Fruit fly (Drosophila melanogaster) whole organism, embryonic: ENCODE results near the gene spidey.

ENCODE experiments used
- Abd-B ChIP-seq: fragments of 200-800 bp; sonication (Bioruptor generic); optimal IDR thresholded peaks from 2 replicates; lab custom pipeline; 2018; ENCODE audit warnings: missing biosample characterization, mild to moderate bottlenecking, missing genetic modification characterization, moderate library complexity
- CG10366 ChIP-seq: fragments of 200-800 bp; sonication (Bioruptor generic); IDR thresholded peaks from 2 replicates; pipeline ENCODE4 v1.3.6; 2022; ENCODE audit warnings: missing biosample characterization, missing genetic modification characterization
- CG12104 ChIP-seq: fragments of 200-800 bp; sonication (Bioruptor generic); optimal IDR thresholded peaks from 3 replicates; lab custom pipeline; 2016; ENCODE audit warnings: missing biosample characterization, missing genetic modification characterization
- CG12219 ChIP-seq: fragments of 200-800 bp; sonication (Bioruptor generic); optimal IDR thresholded peaks from 3 replicates; lab custom pipeline; 2018; ENCODE audit warnings: missing biosample characterization, mild to moderate bottlenecking, missing genetic modification characterization
- CG13123 ChIP-seq: fragments of 200-800 bp; sonication (Bioruptor generic); optimal IDR thresholded peaks from 2 replicates; lab custom pipeline; 2016; ENCODE audit warnings: missing biosample characterization, missing genetic modification characterization
- CG13296 ChIP-seq: fragments of 200-800 bp; sonication (Bioruptor generic); optimal IDR thresholded peaks from 3 replicates; lab custom pipeline; 2018; ENCODE audit warnings: missing biosample characterization, mild to moderate bottlenecking, missing genetic modification characterization
- CG15696 ChIP-seq: fragments of 200-800 bp; sonication (Bioruptor generic); optimal IDR thresholded peaks from 2 replicates; lab custom pipeline; 2019; ENCODE audit warnings: missing biosample characterization, mild to moderate bottlenecking, missing genetic modification characterization, moderate library complexity
- CG16863 ChIP-seq: fragments of 200-800 bp; sonication (Bioruptor generic); optimal IDR thresholded peaks from 3 replicates; lab custom pipeline; 2016; ENCODE audit warnings: missing biosample characterization, missing genetic modification characterization
- CG17568 ChIP-seq: fragments of 200-800 bp; sonication (Bioruptor generic); optimal IDR thresholded peaks from 2 replicates; lab custom pipeline; 2018; ENCODE audit warnings: missing biosample characterization, mild to moderate bottlenecking, missing genetic modification characterization, moderate library complexity
- CG17612 ChIP-seq: fragments of 200-800 bp; sonication (Bioruptor generic); IDR thresholded peaks from 2 replicates; pipeline ENCODE4 v1.3.6; 2022; ENCODE audit warnings: missing biosample characterization, missing genetic modification characterization
- CG17829 ChIP-seq: fragments of 200-800 bp; optimal IDR thresholded peaks from 2 replicates; lab custom pipeline; 2019; ENCODE audit warnings: missing biosample characterization, mild to moderate bottlenecking, missing genetic modification characterization, moderate library complexity
- CG31388 ChIP-seq: fragments of 200-800 bp; sonication (Bioruptor generic); optimal IDR thresholded peaks from 2 replicates; lab custom pipeline; 2016; ENCODE audit warnings: missing biosample characterization, missing genetic modification characterization
- CG31441 ChIP-seq: fragments of 200-800 bp; sonication (Bioruptor generic); IDR thresholded peaks from 2 replicates; pipeline ENCODE4 v1.3.6; 2022; ENCODE audit warnings: missing biosample characterization, missing genetic modification characterization
- CG32772 ChIP-seq: fragments of 200-800 bp; sonication (Bioruptor generic); IDR thresholded peaks from 2 replicates; pipeline ENCODE4 v1.3.6; 2022; ENCODE audit warnings: missing biosample characterization, missing genetic modification characterization
- CG3726 ChIP-seq: fragments of 200-800 bp; sonication (Bioruptor generic); IDR thresholded peaks from 3 replicates; pipeline ENCODE4, ENCODE4 v1.3.6; 2022; ENCODE audit warnings: missing biosample characterization, missing genetic modification characterization
- CG4707 ChIP-seq: fragments of 200-800 bp; sonication (Bioruptor generic); optimal IDR thresholded peaks from 2 replicates; lab custom pipeline; 2018; ENCODE audit warnings: missing biosample characterization, mild to moderate bottlenecking, missing genetic modification characterization, moderate library complexity
- CG4820 ChIP-seq: fragments of 200-800 bp; sonication (Bioruptor generic); optimal IDR thresholded peaks from 3 replicates; lab custom pipeline; 2016; ENCODE audit warnings: missing biosample characterization, missing genetic modification characterization
- CG7372 ChIP-seq: fragments of 200-800 bp; sonication (Bioruptor generic); IDR thresholded peaks from 2 replicates; pipeline ENCODE4 v1.3.6; 2022; ENCODE audit warnings: missing biosample characterization, missing genetic modification characterization
- CG8478 ChIP-seq: fragments of >200 bp; optimal IDR thresholded peaks from 2 replicates; lab custom pipeline; 2018
- CG8765 ChIP-seq: fragments of 200-800 bp; sonication (Bioruptor generic); IDR thresholded peaks from 2 replicates; pipeline ENCODE4 v1.3.6; 2022; ENCODE audit warnings: missing biosample characterization, missing genetic modification characterization
- CG9215 ChIP-seq: fragments of 200-800 bp; sonication (Bioruptor generic); IDR thresholded peaks from 2 replicates; pipeline ENCODE4 v1.3.6; 2022; ENCODE audit warnings: missing biosample characterization, missing genetic modification characterization
- CG9609 ChIP-seq: fragments of 200-800 bp; sonication (Bioruptor generic); optimal IDR thresholded peaks from 3 replicates; lab custom pipeline; 2016; ENCODE audit warnings: missing biosample characterization, missing genetic modification characterization
- Eip74EF ChIP-seq, 2 experiments: fragments of 200-800 bp in 1 of 2; fragments of >200 bp in 1 of 2; sonication (Bioruptor generic) in 1 of 2; optimal IDR thresholded peaks; 2 replicates each; lab custom pipeline; 2017 to 2019; ENCODE audit warnings: missing biosample characterization in 2 of 2, missing genetic modification characterization in 2 of 2, mild to moderate bottlenecking in 1 of 2, moderate library complexity in 1 of 2
- Fer2 ChIP-seq: fragments of 200-800 bp; sonication (Bioruptor generic); optimal IDR thresholded peaks from 2 replicates; lab custom pipeline; 2018; ENCODE audit warnings: missing biosample characterization, mild to moderate bottlenecking, missing genetic modification characterization, moderate library complexity
- Hr51 ChIP-seq, 2 experiments: fragments of 200-800 bp; sonication (Bioruptor generic); optimal IDR thresholded peaks; 2 replicates in 1 of 2; 3 replicates in 1 of 2; lab custom pipeline; 2016 to 2018; ENCODE audit warnings: missing biosample characterization in 2 of 2, missing genetic modification characterization in 2 of 2, mild to moderate bottlenecking in 1 of 2, moderate library complexity in 1 of 2
- Max ChIP-seq: fragments of 200-800 bp; sonication (Bioruptor generic); optimal IDR thresholded peaks from 2 replicates; lab custom pipeline; 2016; ENCODE audit warnings: missing biosample characterization, mild to moderate bottlenecking, missing genetic modification characterization
- bigmax ChIP-seq: fragments of 200-800 bp; sonication (Bioruptor generic); optimal IDR thresholded peaks from 2 replicates; lab custom pipeline; 2018; ENCODE audit warnings: missing biosample characterization, mild to moderate bottlenecking, missing genetic modification characterization
- chif ChIP-seq, 2 experiments: fragments of 200-800 bp; sonication (Bioruptor generic); optimal IDR thresholded peaks; 3 replicates each; lab custom pipeline; 2016; ENCODE audit warnings: missing biosample characterization in 2 of 2, missing genetic modification characterization in 2 of 2
- crol ChIP-seq: fragments of 200-800 bp; sonication (Bioruptor generic); IDR thresholded peaks from 2 replicates; pipeline ENCODE4 v1.3.6; 2022; ENCODE audit warnings: missing biosample characterization, missing genetic modification characterization
- crp ChIP-seq, 2 experiments: fragments of 200-800 bp; sonication (Bioruptor generic); optimal IDR thresholded peaks; 2 replicates in 1 of 2; 3 replicates in 1 of 2; lab custom pipeline; 2017; ENCODE audit warnings: missing biosample characterization in 2 of 2, missing genetic modification characterization in 2 of 2, mild to moderate bottlenecking in 1 of 2, moderate library complexity in 1 of 2
- disco-r ChIP-seq: fragments of 200-800 bp; sonication (Bioruptor generic); optimal IDR thresholded peaks from 2 replicates; lab custom pipeline; 2016; ENCODE audit warnings: missing biosample characterization, missing genetic modification characterization
- dmrt11E ChIP-seq: fragments of 200-800 bp; sonication (Bioruptor generic); optimal IDR thresholded peaks from 3 replicates; lab custom pipeline; 2018; ENCODE audit warnings: missing biosample characterization, mild to moderate bottlenecking, missing genetic modification characterization, moderate library complexity
- ewg ChIP-seq: fragments of 200-800 bp; sonication (Bioruptor generic); optimal IDR thresholded peaks from 3 replicates; lab custom pipeline; 2017; ENCODE audit warnings: mild to moderate bottlenecking, missing biosample characterization, missing genetic modification reagents, missing genetic modification characterization
- eyg ChIP-seq: fragments of 200-800 bp; sonication (Bioruptor generic); optimal IDR thresholded peaks from 3 replicates; lab custom pipeline; 2016; ENCODE audit warnings: missing biosample characterization, missing genetic modification characterization
- hth ChIP-seq: fragments of >200 bp; optimal IDR thresholded peaks from 2 replicates; lab custom pipeline; 2017; ENCODE audit warnings: inconsistent platforms
- kni ChIP-seq: fragments of 200-800 bp; sonication (Bioruptor generic); optimal IDR thresholded peaks from 3 replicates; lab custom pipeline; 2017; ENCODE audit warnings: mild to moderate bottlenecking, missing biosample characterization, missing genetic modification reagents, missing genetic modification characterization
- mirr ChIP-seq: fragments of 200-800 bp; sonication (Bioruptor generic); optimal IDR thresholded peaks from 3 replicates; lab custom pipeline; 2018; ENCODE audit warnings: missing biosample characterization, mild to moderate bottlenecking, missing genetic modification characterization
- nerfin-2 ChIP-seq: fragments of 200-800 bp; sonication (Bioruptor generic); IDR thresholded peaks from 2 replicates; pipeline ENCODE4 v1.3.6; 2022; ENCODE audit warnings: missing biosample characterization, missing genetic modification characterization; ENCODE audit not compliant: partially characterized antibody
- nmo ChIP-seq: fragments of 200-800 bp; sonication (Bioruptor generic); optimal IDR thresholded peaks from 2 replicates; lab custom pipeline; 2018; ENCODE audit warnings: missing biosample characterization, mild to moderate bottlenecking, missing genetic modification characterization, moderate library complexity
- nom ChIP-seq: fragments of 200-800 bp; sonication (Bioruptor generic); optimal IDR thresholded peaks from 2 replicates; lab custom pipeline; 2017; ENCODE audit warnings: missing biosample characterization, missing genetic modification characterization, mild to moderate bottlenecking, moderate library complexity, missing genetic modification reagents
- psq ChIP-seq: fragments of 200-800 bp; sonication (Bioruptor generic); optimal IDR thresholded peaks from 2 replicates; lab custom pipeline; 2017; ENCODE audit warnings: missing biosample characterization, missing genetic modification characterization
- sc ChIP-seq, 3 experiments: fragments of >200 bp in 2 of 3; fragments of 200-800 bp in 1 of 3; sonication (Bioruptor generic) in 1 of 3; optimal IDR thresholded peaks; 2 replicates in 2 of 3; 3 replicates in 1 of 3; lab custom pipeline; 2017; ENCODE audit warnings: mild to moderate bottlenecking in 1 of 3, missing biosample characterization in 1 of 3, missing genetic modification characterization in 1 of 3, missing genetic modification reagents in 1 of 3
- sd ChIP-seq: fragments of 200-800 bp; sonication (Bioruptor generic); optimal IDR thresholded peaks from 3 replicates; lab custom pipeline; 2018; ENCODE audit warnings: missing biosample characterization, mild to moderate bottlenecking, missing genetic modification characterization, moderate library complexity
- sens ChIP-seq: fragments of 200-800 bp; sonication (Bioruptor generic); peaks from one replicate; lab custom pipeline; 2016; ENCODE audit warnings: missing biosample characterization, missing genetic modification characterization
- sens-2 ChIP-seq: fragments of 200-800 bp; sonication (Bioruptor generic); IDR thresholded peaks from 2 replicates; pipeline ENCODE4 v1.3.6; 2022; ENCODE audit warnings: missing biosample characterization, missing genetic modification characterization
- slou ChIP-seq: fragments of 200-800 bp; sonication (Bioruptor generic); optimal IDR thresholded peaks from 3 replicates; lab custom pipeline; 2016; ENCODE audit warnings: missing biosample characterization, missing genetic modification characterization
- tup ChIP-seq: fragments of 200-800 bp; sonication (Bioruptor generic); optimal IDR thresholded peaks from 2 replicates; lab custom pipeline; 2016; ENCODE audit warnings: missing biosample characterization, mild to moderate bottlenecking, missing genetic modification characterization, moderate library complexity

The spidey gene

DNA sequence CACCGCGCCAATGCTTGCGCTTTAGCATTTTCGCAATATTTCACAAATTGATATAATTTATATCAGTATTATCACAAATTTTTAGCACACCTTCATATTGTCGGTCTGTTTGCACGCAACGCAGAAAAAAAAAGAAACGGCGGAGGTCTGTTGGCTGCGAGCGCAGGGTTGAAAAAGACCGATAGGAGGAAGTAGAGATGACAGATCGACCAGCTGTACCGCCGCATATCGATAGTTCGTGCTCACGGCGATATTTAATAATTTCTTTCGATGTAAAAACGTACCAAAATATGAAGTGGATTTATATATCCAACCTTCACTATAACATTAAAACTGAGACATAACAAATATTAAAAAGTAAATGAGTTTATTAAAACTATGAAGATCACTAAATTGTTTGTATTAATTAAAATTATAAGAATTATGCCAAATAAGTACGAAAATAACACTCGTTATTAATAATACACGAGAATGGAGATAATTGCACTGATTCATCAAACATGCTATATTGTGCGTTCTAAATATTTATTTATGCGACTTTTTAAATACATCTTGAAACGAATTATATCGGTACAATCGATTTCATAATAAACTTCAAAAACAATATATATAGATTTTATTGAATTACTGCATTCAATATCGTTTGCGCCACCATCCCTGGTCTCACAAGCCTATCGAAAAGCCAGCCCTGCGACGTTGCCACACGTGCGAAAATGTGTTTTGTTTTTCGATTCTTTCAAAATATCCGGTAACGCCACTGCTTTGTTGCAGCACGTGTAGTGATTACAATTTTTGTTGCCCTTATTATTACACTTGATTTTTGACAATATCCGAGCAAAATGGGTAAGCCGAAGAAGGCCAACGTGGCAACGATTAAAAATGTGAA lies 7.3 kb upstream of the spidey start, which contains the start of the genes RpS6 and bys (continued):
- TF ChIP-seq kni (GFP tag; lab: Kevin White, UChicago) (peak; percentile 30), CG3726 (GFP tag; lab: Robert Waterston, UW) (0 out of 3 replicates have a peak, but pooled peaks have one; percentile 23), sens-2 (GFP tag; lab: Robert Waterston, UW) (0 out of 2 replicates have a peak, but pooled peaks have one; percentile 15), mirr (GFP tag; lab: Kevin White, UChicago) (peak; percentile 31), CG15696 (tag; lab: Kevin White, UChicago) (peak; percentile 3), CG16863 (GFP tag; lab: Kevin White, UChicago) (no peak), Max (GFP tag; lab: Kevin White, UChicago) (peak; percentile 74), slou (GFP tag; lab: Kevin White, UChicago) (peak; percentile 41), sc (optimal IDR thresholded peaks at IDR 0.05; lab: Kevin White, UChicago) (no peak), sc (GFP tag; optimal IDR thresholded peaks at IDR 0.05; lab: Kevin White, UChicago) (no peak), chif (GFP tag; optimal IDR thresholded peaks at IDR 0.05; lab: Kevin White, UChicago) (peak in 1 of 2 experiments; percentile 8), psq (GFP tag; lab: Kevin White, UChicago) (no peak), ewg (no peak), CG12104 (GFP tag; lab: Kevin White, UChicago) (peak; percentile 30), CG7372 (GFP tag; lab: Robert Waterston, UW) (no peak), nmo (GFP tag; lab: Kevin White, UChicago) (peak; percentile 58), CG31388 (GFP tag; lab: Kevin White, UChicago) (no peak), disco-r (peak; percentile 7), CG10366 (peak; percentile 53), CG31441 (GFP tag; lab: Robert Waterston, UW) (peak; percentile 43; the same call in 1 of the 2 replicates), CG13123 (no peak), CG17829 (peak; percentile 12), CG17568 (no peak), Eip74EF (GFP tag; optimal IDR thresholded peaks at IDR 0.05; lab: Kevin White, UChicago) (peak in 1 of 2 experiments; percentile 34), CG13296 (GFP tag; lab: Kevin White, UChicago) (peak; percentile 66), nerfin-2 (GFP tag; lab: Robert Waterston, UW) (peak; percentile 73), crp (GFP tag; optimal IDR thresholded peaks at IDR 0.05; lab: Kevin White, UChicago) (peak in 1 of 2 experiments; percentile 65), CG8478 (lab: Kevin White, UChicago) (no peak), CG8765 (GFP tag; lab: Robert Waterston, UW) (0 out of 2 replicates have a peak, but pooled peaks have one; percentile 23), bigmax (peak; percentile 7), sd (tag; lab: Kevin White, UChicago) (no peak), Hr51 (GFP tag; optimal IDR thresholded peaks at IDR 0.05; lab: Kevin White, UChicago) (no peak), CG9609 (GFP tag; lab: Kevin White, UChicago) (no peak), hth (no peak), CG32772 (GFP tag; lab: Robert Waterston, UW) (peak; percentile 58), dmrt11E (tag; lab: Kevin White, UChicago) (no peak), CG9215 (GFP tag; lab: Robert Waterston, UW) (no peak; the same call in 1 of the 2 replicates), nom (GFP tag; lab: Kevin White, UChicago) (peak; percentile 82), Fer2 (tag; lab: Kevin White, UChicago) (no peak), CG12219 (GFP tag; lab: Kevin White, UChicago) (peak; percentile 20), CG17612 (GFP tag; lab: Robert Waterston, UW) (no peak), tup (GFP tag; lab: Kevin White, UChicago) (peak; percentile 27), CG4707 (GFP tag; lab: Kevin White, UChicago) (peak; percentile 63), CG4820 (GFP tag; lab: Kevin White, UChicago) (peak; percentile 8), crol (GFP tag; lab: Robert Waterston, UW) (no peak), Abd-B (GFP tag; lab: Kevin White, UChicago) (peak; percentile 13), sens (no peak), eyg (GFP tag; lab: Kevin White, UChicago) (peak; percentile 6)
